Worm (Caenorhabditis elegans): Measurements from ENCODE around the gene T07C4.12.

Gene T07C4.12

DNA sequence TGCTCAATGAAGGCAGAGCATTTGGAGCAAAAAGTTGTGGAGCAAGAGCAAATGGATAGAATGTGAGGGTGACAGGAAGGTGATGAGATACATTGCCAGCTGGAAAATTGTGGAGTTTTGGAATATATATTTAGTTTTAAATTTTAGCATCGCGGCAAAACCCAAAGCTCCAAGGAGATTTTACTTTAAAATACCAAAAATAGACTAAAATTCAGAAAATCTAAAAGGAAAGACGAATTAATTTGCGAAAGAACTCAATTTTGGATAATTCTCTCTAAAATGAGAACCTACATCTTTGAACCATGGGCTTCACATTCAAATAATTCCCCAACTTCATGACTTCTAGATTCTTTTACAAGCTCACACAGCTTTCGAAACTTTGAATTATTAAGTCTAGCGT lies at the start of gene T07C4.12:
TSS of gene T07C4.12 (minus strand) at position 101 of the 400 bp plus-strand sequence.
- no peak for TF ChIP-seq ztf-4 (tag; optimal IDR thresholded peaks at IDR 0.05)
- no peak for TF ChIP-seq hlh-4 (tag; optimal IDR thresholded peaks at IDR 0.05)
- TF ChIP-seq mef-2 (tag; optimal IDR thresholded peaks at IDR 0.05), result no peak
- TF ChIP-seq fkh-8 (tag; optimal IDR thresholded peaks at IDR 0.05), result no peak

DNA sequence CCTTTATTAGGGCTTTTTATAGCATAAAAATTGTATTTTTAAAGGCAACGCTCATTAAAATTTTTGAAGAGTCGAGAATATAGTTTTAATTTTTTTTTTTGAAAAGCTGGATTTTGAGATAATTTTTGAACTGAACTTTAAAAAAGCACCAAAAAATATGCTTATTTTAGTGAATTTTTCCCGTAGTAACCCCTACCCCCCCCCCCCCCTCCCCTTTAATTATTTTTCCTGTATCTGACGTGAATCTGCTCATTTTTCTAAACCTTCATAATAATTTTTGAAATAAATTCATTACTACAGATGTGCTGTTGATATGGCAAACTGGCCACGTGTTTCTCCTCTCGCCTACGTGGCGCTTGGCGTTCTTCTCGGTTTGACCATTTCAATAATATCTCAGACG lies 49.0 kb upstream of the T07C4.12 start, which contains the start of gene C38H2.2:
TSS of gene C38H2.2 (plus strand) at position 301 of the 400 bp plus-strand sequence.
- TF ChIP-seq fkh-8 (tag; optimal IDR thresholded peaks at IDR 0.05) (no peak), efl-1 (optimal IDR thresholded peaks at IDR 0.05) (no peak), efl-1 (GFP tag; optimal IDR thresholded peaks at IDR 0.05 in 1 of 2) (no peak), ztf-4 (tag; optimal IDR thresholded peaks at IDR 0.05) (no peak), dpl-1 (GFP tag; optimal IDR thresholded peaks at IDR 0.05) (no peak), hlh-4 (tag; optimal IDR thresholded peaks at IDR 0.05) (no peak), ama-1 (optimal IDR thresholded peaks at IDR 0.05) (no peak), ceh-63 (GFP tag; optimal IDR thresholded peaks at IDR 0.05) (no peak), C34B4.2 (tag; optimal IDR thresholded peaks at IDR 0.05) (no peak), nhr-28 (tag; optimal IDR thresholded peaks at IDR 0.05) (no peak), rnt-1 (tag; optimal IDR thresholded peaks at IDR 0.05) (no peak), C04F5.9 (tag; optimal IDR thresholded peaks at IDR 0.05) (no peak), aha-1 (tag; optimal IDR thresholded peaks at IDR 0.05) (no peak), vab-15 (tag; optimal IDR thresholded peaks at IDR 0.05) (no peak), unc-130 (tag; optimal IDR thresholded peaks at IDR 0.05) (no peak), pax-3 (tag; optimal IDR thresholded peaks at IDR 0.05) (no peak), swsn-7 (tag; optimal IDR thresholded peaks at IDR 0.05) (no peak), nhr-12 (tag; optimal IDR thresholded peaks at IDR 0.05) (no peak), mef-2 (tag; optimal IDR thresholded peaks at IDR 0.05) (no peak), tbx-2 (tag; optimal IDR thresholded peaks at IDR 0.05) (no peak), fos-1 (tag; optimal IDR thresholded peaks at IDR 0.05) (no peak)

DNA sequence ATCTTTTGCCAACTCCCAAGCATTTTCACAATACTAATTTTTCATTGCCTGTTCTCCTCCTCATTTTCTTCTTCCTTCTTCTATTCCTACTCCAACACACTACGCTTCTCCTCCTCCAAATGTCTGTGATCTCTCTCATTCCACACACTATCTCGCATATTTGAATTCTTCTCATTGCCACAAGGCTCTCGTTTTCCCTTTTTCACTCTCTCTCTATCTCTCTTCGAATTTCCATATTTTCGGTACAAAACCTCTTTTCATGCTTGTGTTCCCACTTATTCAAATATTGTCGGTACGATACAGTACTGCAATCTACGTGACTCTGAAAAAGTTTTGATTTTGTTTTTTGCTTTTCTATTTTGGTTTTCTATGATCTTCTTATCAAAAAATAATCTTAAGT lies 48.2 kb upstream of the T07C4.12 start:
- TF ChIP-seq irx-1 (tag; optimal IDR thresholded peaks at IDR 0.05) (no peak), tlp-1 (tag; optimal IDR thresholded peaks at IDR 0.05) (no peak), nhr-11 (tag; optimal IDR thresholded peaks at IDR 0.05) (no peak), lin-14 (GFP tag; optimal IDR thresholded peaks at IDR 0.05) (peak; percentile 62), lin-39 (tag; optimal IDR thresholded peaks at IDR 0.05) (no peak), jun-1 (tag; optimal IDR thresholded peaks at IDR 0.05) (no peak), unc-30 (tag; optimal IDR thresholded peaks at IDR 0.05) (no peak), nhr-71 (tag; optimal IDR thresholded peaks at IDR 0.05) (no peak), lin-35 (GFP tag; optimal IDR thresholded peaks at IDR 0.05) (peak in 1 of 2 experiments; percentile 11), tbx-2 (tag; optimal IDR thresholded peaks at IDR 0.05) (no peak), dpl-1 (GFP tag; optimal IDR thresholded peaks at IDR 0.05) (peak in 1 of 3 experiments; percentile 9), fkh-4 (tag; optimal IDR thresholded peaks at IDR 0.05; ENCODE audit: borderline replicate concordance) (no peak), C34B4.2 (tag; optimal IDR thresholded peaks at IDR 0.05) (no peak), hlh-4 (tag; optimal IDR thresholded peaks at IDR 0.05) (no peak), egl-27 (tag; optimal IDR thresholded peaks at IDR 0.05) (no peak), nhr-47 (tag; optimal IDR thresholded peaks at IDR 0.05) (no peak), F16B12.6 (tag; optimal IDR thresholded peaks at IDR 0.05) (no peak), unc-98 (GFP tag; IDR thresholded peaks at IDR 0.05) (no peak), vab-15 (tag; optimal IDR thresholded peaks at IDR 0.05) (no peak), mep-1 (tag; optimal IDR thresholded peaks at IDR 0.05) (peak; percentile 35), mdl-1 (tag; optimal IDR thresholded peaks at IDR 0.05) (no peak), nhr-20 (tag; optimal IDR thresholded peaks at IDR 0.05) (no peak), ces-1 (GFP tag; optimal IDR thresholded peaks at IDR 0.05) (no peak), ceh-82 (tag; optimal IDR thresholded peaks at IDR 0.05) (peak in 1 of 3 experiments; percentile 9), blmp-1 (tag; optimal IDR thresholded peaks at IDR 0.05) (peak; percentile 84), elt-2 (tag; optimal IDR thresholded peaks at IDR 0.05) (no peak), Y116A8C.19 (tag; optimal IDR thresholded peaks at IDR 0.05; ENCODE audit: borderline replicate concordance) (no peak), mef-2 (tag; optimal IDR thresholded peaks at IDR 0.05) (no peak), fos-1 (tag; optimal IDR thresholded peaks at IDR 0.05) (no peak), lsy-2 (tag; optimal IDR thresholded peaks at IDR 0.05) (peak; percentile 17 to 19), ama-1 (optimal IDR thresholded peaks at IDR 0.05) (no peak), swsn-7 (tag; optimal IDR thresholded peaks at IDR 0.05) (peak; percentile 16), unc-62 (GFP tag; optimal IDR thresholded peaks at IDR 0.05) (no peak), C04F5.9 (tag; optimal IDR thresholded peaks at IDR 0.05) (no peak), aly-2 (tag; optimal IDR thresholded peaks at IDR 0.05) (no peak), nhr-85 (tag) (peak; percentile 43), unc-130 (tag; optimal IDR thresholded peaks at IDR 0.05) (no peak), skn-1 (tag; optimal IDR thresholded peaks at IDR 0.05) (no peak), snu-23 (GFP tag; optimal IDR thresholded peaks at IDR 0.05) (peak; percentile 23)
